Worm (Caenorhabditis elegans): Measurements from ENCODE around the gene acds-10.

Gene acds-10

DNA sequence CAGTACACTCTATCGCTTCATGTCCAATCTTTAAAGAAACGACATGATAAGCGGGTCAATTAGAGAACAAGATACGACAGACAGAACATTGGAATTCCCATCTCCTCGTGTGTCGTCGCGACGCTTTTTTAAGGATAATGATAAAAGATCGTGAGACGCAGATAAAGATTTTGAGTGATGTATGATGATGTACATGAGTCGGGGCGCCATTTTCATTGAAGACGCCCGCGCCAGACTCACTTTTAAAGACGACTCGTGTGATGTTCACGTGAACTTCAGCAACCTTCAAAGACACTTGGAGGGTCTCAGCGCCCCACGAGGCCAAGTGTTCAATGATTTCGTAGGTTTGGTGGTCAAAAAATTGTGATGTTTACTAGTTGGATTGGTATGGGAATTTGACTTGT, 20.7 kb downstream of the acds-10 start (continued):
- TF ChIP-seq lin-38 (GFP tag; IDR thresholded peaks at IDR 0.05) (peak; percentile 32; the same call in 1 of the 2 replicates), nhr-6 (tag; optimal IDR thresholded peaks at IDR 0.05) (no peak), T20F7.1 (GFP tag; optimal IDR thresholded peaks at IDR 0.05) (peak; percentile 15), gei-8 (GFP tag; optimal IDR thresholded peaks at IDR 0.05) (peak; percentile 71), pqm-1 (tag; optimal IDR thresholded peaks at IDR 0.05) (peak; percentile 33)

DNA sequence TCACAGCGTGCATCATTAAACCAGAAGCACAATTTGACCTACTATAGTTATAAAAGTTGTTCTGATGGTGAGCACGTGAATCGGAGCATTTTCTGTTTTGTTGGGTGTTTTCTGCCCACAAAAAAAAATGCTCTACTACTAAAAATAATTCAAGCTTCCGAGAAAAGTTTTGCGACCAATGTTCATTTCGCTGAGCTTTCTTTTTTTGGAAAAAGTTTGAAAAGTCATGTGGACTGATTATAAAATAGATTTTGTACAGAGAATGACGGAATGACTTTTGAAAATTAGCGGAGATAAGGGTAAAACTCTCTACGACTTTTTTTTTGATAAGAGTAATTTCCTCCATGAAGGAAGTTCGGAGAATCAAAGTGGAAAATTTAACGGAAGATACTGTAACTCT, 21.9 kb downstream of the acds-10 start:
- no peak for TF ChIP-seq nhr-237 (tag; optimal IDR thresholded peaks at IDR 0.05)
- peak in 1 of 2 experiments; percentile 16 for TF ChIP-seq mdl-1 (tag; optimal IDR thresholded peaks at IDR 0.05)
- no peak for TF ChIP-seq lin-38 (GFP tag; IDR thresholded peaks at IDR 0.05)
- no peak for TF ChIP-seq cey-2 (tag; optimal IDR thresholded peaks at IDR 0.05; ENCODE audit: borderline replicate concordance, insufficient read depth)
- TF ChIP-seq vab-7 (GFP tag; IDR thresholded peaks at IDR 0.05), result no peak
- TF ChIP-seq nhr-6 (tag; optimal IDR thresholded peaks at IDR 0.05), result no peak
- peak; percentile 15 for TF ChIP-seq hlh-30 (tag; optimal IDR thresholded peaks at IDR 0.05; ENCODE audit: insufficient read depth)
- peak; percentile 48 for TF ChIP-seq nhr-48 (tag; optimal IDR thresholded peaks at IDR 0.05)
- TF ChIP-seq snpc-1.2 (GFP tag; IDR thresholded peaks at IDR 0.05), result no peak
- peak; percentile 82 for TF ChIP-seq dmd-6 (GFP tag; IDR thresholded peaks at IDR 0.05)
- TF ChIP-seq set-16 (GFP tag; IDR thresholded peaks at IDR 0.05), result no peak
- no peak for TF ChIP-seq ceh-28 (tag; optimal IDR thresholded peaks at IDR 0.05)
- TF ChIP-seq hlh-11 (tag; optimal IDR thresholded peaks at IDR 0.05), result peak; percentile 51
- TF ChIP-seq Y5F2A.4 (GFP tag; optimal IDR thresholded peaks at IDR 0.05), result no peak
- no peak for TF ChIP-seq zag-1 (tag; optimal IDR thresholded peaks at IDR 0.05)
- TF ChIP-seq nhr-28 (tag; optimal IDR thresholded peaks at IDR 0.05), result peak; percentile 32
- peak; percentile 36 for TF ChIP-seq pqm-1 (tag; optimal IDR thresholded peaks at IDR 0.05)
- TF ChIP-seq dve-1 (tag; optimal IDR thresholded peaks at IDR 0.05; ENCODE audit: insufficient read depth), result peak; percentile 35
- TF ChIP-seq unc-62 (GFP tag; optimal IDR thresholded peaks at IDR 0.05 in 1 of 2), result peak in 1 of 2 experiments; percentile 60
- TF ChIP-seq unc-62 (tag; optimal IDR thresholded peaks at IDR 0.05), result no peak
- no peak for TF ChIP-seq daf-16 (GFP tag; optimal IDR thresholded peaks at IDR 0.05)
- TF ChIP-seq daf-16 (tag; optimal IDR thresholded peaks at IDR 0.05), result peak; percentile 56
- no peak for TF ChIP-seq lir-3 (tag; optimal IDR thresholded peaks at IDR 0.05)

DNA sequence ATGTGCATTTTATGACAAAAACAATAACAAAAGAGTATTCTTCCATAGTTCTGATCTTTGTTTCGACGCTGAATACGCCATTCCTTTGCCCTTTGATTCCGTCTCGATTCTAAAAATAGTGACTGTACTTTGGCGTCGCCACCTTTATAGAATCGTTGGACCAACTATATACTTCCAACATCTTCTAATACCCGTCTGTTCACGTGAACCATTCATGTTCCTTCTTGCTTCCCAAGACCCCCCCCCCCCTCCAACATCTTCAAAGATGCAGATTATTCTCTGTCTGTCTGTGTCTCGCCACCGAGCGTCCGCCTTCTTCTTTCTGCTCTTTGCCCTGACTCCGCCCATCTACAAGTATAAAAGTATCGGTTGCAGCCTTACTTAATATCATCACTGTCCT, 22.4 kb downstream of the acds-10 start:
- peak; percentile 33 for TF ChIP-seq mes-2 (tag; optimal IDR thresholded peaks at IDR 0.05; ENCODE audit: poor library complexity, severe bottlenecking)
- no peak for TF ChIP-seq egl-27 (tag; optimal IDR thresholded peaks at IDR 0.05)
- TF ChIP-seq mdt-29 (GFP tag; IDR thresholded peaks at IDR 0.05), result no peak
- TF ChIP-seq mxl-2 (GFP tag; conservative IDR thresholded peaks at IDR 0.05), result peak; percentile 80
- peak; percentile 38; the same call in 1 of the 2 replicates for TF ChIP-seq dmd-6 (GFP tag; IDR thresholded peaks at IDR 0.05)
- TF ChIP-seq Y48G9A.11 (GFP tag; IDR thresholded peaks at IDR 0.05), result no peak

DNA sequence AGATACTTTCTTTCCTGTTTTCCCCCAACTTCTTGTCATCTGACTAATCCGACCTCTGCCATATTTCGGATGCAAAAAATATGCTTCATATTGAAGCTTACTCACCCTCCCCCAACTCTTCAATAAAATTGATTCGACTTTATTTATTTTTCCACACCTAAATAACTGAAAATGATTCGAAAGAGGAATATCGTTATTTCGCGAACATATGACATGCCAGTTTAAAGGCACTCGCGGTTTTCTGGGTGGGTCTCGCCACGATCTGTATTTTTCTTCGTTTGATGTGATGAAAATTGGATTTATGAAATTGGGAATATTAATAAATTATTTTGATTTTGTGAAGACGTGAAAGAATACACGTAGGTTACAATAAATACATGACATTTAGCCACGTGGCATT, 24.0 kb downstream of the acds-10 start, which contains the start of gene F44E7.3:
F44E7.3 (plus strand) TSS at position 319 of the 400 bp plus-strand sequence.
- TF ChIP-seq unc-62 (GFP tag; optimal IDR thresholded peaks at IDR 0.05 in 1 of 2) (peak in 1 of 2 experiments; percentile 59), unc-62 (tag; optimal IDR thresholded peaks at IDR 0.05) (no peak), ama-1 (optimal IDR thresholded peaks at IDR 0.05) (no peak), jun-1 (tag; optimal IDR thresholded peaks at IDR 0.05) (no peak), attf-4 (tag; optimal IDR thresholded peaks at IDR 0.05) (no peak), Y48G9A.11 (GFP tag; IDR thresholded peaks at IDR 0.05) (no peak), mes-2 (tag; optimal IDR thresholded peaks at IDR 0.05; ENCODE audit: poor library complexity, severe bottlenecking) (peak; percentile 14), aha-1 (tag) (peak; percentile 73), lin-38 (GFP tag; IDR thresholded peaks at IDR 0.05) (peak; percentile 36; the same call in 1 of the 2 replicates), T20F7.1 (GFP tag; optimal IDR thresholded peaks at IDR 0.05) (no peak), mxl-2 (GFP tag; conservative IDR thresholded peaks at IDR 0.05) (no peak), mdt-29 (GFP tag; IDR thresholded peaks at IDR 0.05) (no peak), hlh-11 (tag; optimal IDR thresholded peaks at IDR 0.05) (peak; percentile 2)
